Worm (Caenorhabditis elegans): Measurements from ENCODE around the gene F15E6.9.

The F15E6.9 gene

ce11 chrIV:4243830-4244406 is 55.0 kb downstream of the F15E6.9 start:
- TF ChIP-seq nhr-90 (tag; optimal IDR thresholded peaks at IDR 0.05; ENCODE audit: poor library complexity), result no peak
- TF ChIP-seq ceh-8 (GFP tag; optimal IDR thresholded peaks at IDR 0.05), result peak; percentile 70
- TF ChIP-seq lin-39 (tag; optimal IDR thresholded peaks at IDR 0.05), result no peak
- TF ChIP-seq dsc-1 (tag; optimal IDR thresholded peaks at IDR 0.05), result no peak
- TF ChIP-seq efl-1 (optimal IDR thresholded peaks at IDR 0.05), result no peak
- peak in 1 of 2 experiments; percentile 78 for TF ChIP-seq efl-1 (GFP tag; optimal IDR thresholded peaks at IDR 0.05 in 1 of 2)
- no peak for TF ChIP-seq zag-1 (tag; optimal IDR thresholded peaks at IDR 0.05)
- TF ChIP-seq irx-1 (tag; optimal IDR thresholded peaks at IDR 0.05), result no peak
- no peak for TF ChIP-seq pax-3 (tag; optimal IDR thresholded peaks at IDR 0.05)
